Fruit fly (Drosophila melanogaster): ENCODE results near the gene Mcr.

Mcr gene

DNA sequence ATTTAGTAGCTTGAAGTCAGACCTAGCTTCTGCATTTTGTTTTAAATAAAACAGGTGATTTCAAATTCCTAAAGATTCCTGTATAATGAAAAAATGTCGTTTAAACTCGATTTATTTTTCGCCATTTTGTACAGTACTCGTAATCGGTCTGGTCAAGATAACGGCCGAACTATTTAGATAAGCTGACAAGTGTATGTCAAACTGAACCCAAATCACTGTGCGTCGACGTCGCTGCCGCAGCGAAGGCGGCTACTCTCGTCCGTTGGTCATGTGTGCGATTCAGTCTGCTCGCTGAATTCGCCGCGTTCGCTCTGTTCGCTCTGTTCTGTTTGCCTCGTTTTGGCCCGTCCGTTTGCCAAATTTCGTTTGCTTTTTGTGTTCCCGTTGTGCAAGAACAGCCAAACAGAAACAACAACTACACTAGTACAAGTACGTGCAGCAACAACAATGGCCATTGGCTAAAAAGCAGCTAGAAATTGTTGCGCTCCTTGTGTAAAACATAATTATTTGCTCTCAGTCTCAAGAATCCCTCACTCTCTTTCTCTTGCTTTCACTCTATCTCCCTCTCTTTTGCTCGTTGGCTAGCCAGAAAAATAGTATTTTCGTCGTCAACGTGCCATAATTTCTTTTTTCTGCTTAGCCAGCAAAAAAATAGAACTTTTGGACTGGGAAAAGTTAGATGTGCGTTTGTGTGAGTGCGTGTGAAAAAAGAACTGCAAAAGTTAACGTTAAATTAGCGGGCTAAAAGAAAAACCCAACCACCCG, 5.4 kb upstream of the Mcr start (continued):
- TF ChIP-seq kni (GFP tag; optimal IDR thresholded peaks at IDR 0.05), result peak; percentile 22
- TF ChIP-seq CG18619 (GFP tag; optimal IDR thresholded peaks at IDR 0.05), result no peak
- TF ChIP-seq gem (tag; optimal IDR thresholded peaks at IDR 0.05), result peak; percentile 22
- no peak for TF ChIP-seq Asciz (GFP tag; optimal IDR thresholded peaks at IDR 0.05)
- TF ChIP-seq CG43689 (GFP tag; IDR thresholded peaks at IDR 0.05), result no peak
- TF ChIP-seq lilli (GFP tag; optimal IDR thresholded peaks at IDR 0.05), result peak; percentile 28
- TF ChIP-seq Sry-δ (GFP tag; optimal IDR thresholded peaks at IDR 0.05), result no peak
- TF ChIP-seq Fer1 (GFP tag; optimal IDR thresholded peaks at IDR 0.05), result peak; percentile 26
- TF ChIP-seq CG6854 (GFP tag; optimal IDR thresholded peaks at IDR 0.05), result peak; percentile 27
- no peak for TF ChIP-seq fd102C (GFP tag; optimal IDR thresholded peaks at IDR 0.05)
- TF ChIP-seq CG5245 (GFP tag; optimal IDR thresholded peaks at IDR 0.05), result no peak
- TF ChIP-seq Lim3 (GFP tag; IDR thresholded peaks at IDR 0.05), result no peak
- TF ChIP-seq H15 (GFP tag; IDR thresholded peaks at IDR 0.05), result no peak
- no peak for TF ChIP-seq nmo (GFP tag; optimal IDR thresholded peaks at IDR 0.05)
- TF ChIP-seq zf30C (GFP tag; optimal IDR thresholded peaks at IDR 0.05), result no peak
- no peak for TF ChIP-seq CG12391 (tag; optimal IDR thresholded peaks at IDR 0.05)
- no peak for TF ChIP-seq Nf-YC (tag; optimal IDR thresholded peaks at IDR 0.05)
- peak; percentile 31 for TF ChIP-seq PHDP (tag; optimal IDR thresholded peaks at IDR 0.05)
- no peak for TF ChIP-seq CG1233 (GFP tag; optimal IDR thresholded peaks at IDR 0.05)
- TF ChIP-seq rib (GFP tag; IDR thresholded peaks at IDR 0.05), result peak; percentile 56; the same call in 1 of the 2 replicates
- no peak for TF ChIP-seq gfzf (GFP tag; optimal IDR thresholded peaks at IDR 0.05)
- TF ChIP-seq CG33213 (GFP tag; optimal IDR thresholded peaks at IDR 0.05), result no peak
- TF ChIP-seq CG11504 (tag; optimal IDR thresholded peaks at IDR 0.05), result peak; percentile 16
- no peak for TF ChIP-seq gsb (GFP tag; IDR thresholded peaks at IDR 0.05)
- TF ChIP-seq Dip3 (GFP tag; optimal IDR thresholded peaks at IDR 0.05), result no peak
- no peak for TF ChIP-seq Taf1 (GFP tag; IDR thresholded peaks at IDR 0.05)
- TF ChIP-seq lab (GFP tag; optimal IDR thresholded peaks at IDR 0.05), result peak; percentile 51
- TF ChIP-seq CG31365 (tag; optimal IDR thresholded peaks at IDR 0.05), result no peak
- no peak; the same call in 1 of the 2 replicates for TF ChIP-seq sob (GFP tag; IDR thresholded peaks at IDR 0.05)
- no peak; the same call in 2 of the 3 replicates for TF ChIP-seq CG34224 (GFP tag; IDR thresholded peaks at IDR 0.05; ENCODE audit: partially characterized antibody)
- TF ChIP-seq Vsx1 (GFP tag; optimal IDR thresholded peaks at IDR 0.05), result no peak
- TF ChIP-seq CG3281 (GFP tag; optimal IDR thresholded peaks at IDR 0.05), result peak; percentile 26
- no peak for TF ChIP-seq TFAM (GFP tag; optimal IDR thresholded peaks at IDR 0.05)
- no peak for TF ChIP-seq schlank (tag; optimal IDR thresholded peaks at IDR 0.05)
- no peak for TF ChIP-seq HLH4C (GFP tag; IDR thresholded peaks at IDR 0.05; ENCODE audit: partially characterized antibody)
- TF ChIP-seq Hmx (GFP tag; optimal IDR thresholded peaks at IDR 0.05), result no peak
- 0 out of 2 replicates have a peak, but pooled peaks have one; percentile 5 for TF ChIP-seq CG31224 (GFP tag; IDR thresholded peaks at IDR 0.05)
- no peak for TF ChIP-seq kay (GFP tag; optimal IDR thresholded peaks at IDR 0.05)
- TF ChIP-seq Ptx1 (GFP tag; IDR thresholded peaks at IDR 0.05), result no peak
- TF ChIP-seq vnd (GFP tag; IDR thresholded peaks at IDR 0.05; ENCODE audit: partially characterized antibody), result 0 out of 3 replicates have a peak, but pooled peaks have one; percentile 25
- TF ChIP-seq z (GFP tag; IDR thresholded peaks at IDR 0.05), result 0 out of 3 replicates have a peak, but pooled peaks have one; percentile 26
- no peak for TF ChIP-seq CG6683 (GFP tag; optimal IDR thresholded peaks at IDR 0.05)
- no peak for TF ChIP-seq usp (GFP tag; optimal IDR thresholded peaks at IDR 0.05)
- TF ChIP-seq pb (GFP tag; optimal IDR thresholded peaks at IDR 0.05), result no peak
- no peak for TF ChIP-seq NC2β (GFP tag; optimal IDR thresholded peaks at IDR 0.05)
- no peak for TF ChIP-seq CG13775 (GFP tag; optimal IDR thresholded peaks at IDR 0.05)
- no peak for TF ChIP-seq Tbp (GFP tag; optimal IDR thresholded peaks at IDR 0.05)
- TF ChIP-seq sima (GFP tag; optimal IDR thresholded peaks at IDR 0.05), result no peak
- 0 out of 3 replicates have a peak, but pooled peaks have one; percentile 23 for TF ChIP-seq dysf (GFP tag; IDR thresholded peaks at IDR 0.05)
